Worm (Caenorhabditis elegans) whole organism, early embryonic: ENCODE results near the gene F14H12.17.

Source experiments
- B0310.2 ChIP-seq: sonication (generic microtip); optimal IDR thresholded peaks from 2 replicates; lab custom pipeline; 2016; ENCODE audit warnings: mild to moderate bottlenecking, missing genetic modification characterization, missing compliant biosample characterization
- F13C5.2 ChIP-seq: sonication (generic microtip); optimal IDR thresholded peaks from 2 replicates; lab custom pipeline; 2017; ENCODE audit warnings: mild to moderate bottlenecking, missing genetic modification characterization, inconsistent platforms, missing compliant biosample characterization
- aly-1 ChIP-seq: sonication (generic microtip); optimal IDR thresholded peaks from 2 replicates; lab custom pipeline; 2016; ENCODE audit warnings: missing genetic modification characterization, missing compliant biosample characterization
- ama-1 ChIP-seq: fragments of 150-350 bp; optimal IDR thresholded peaks from 2 replicates; lab custom pipeline; 2014
- ceh-13 ChIP-seq: fragments of 200-800 bp; sonication (Bioruptor generic); optimal IDR thresholded peaks from 2 replicates; lab custom pipeline; 2018; ENCODE audit warnings: mild to moderate bottlenecking, missing genetic modification characterization, missing compliant biosample characterization
- ceh-36 ChIP-seq: sonication (generic microtip); optimal IDR thresholded peaks from 2 replicates; lab custom pipeline; 2016; ENCODE audit warnings: missing genetic modification characterization, inconsistent platforms, missing compliant biosample characterization
- ets-7 ChIP-seq: sonication (generic microtip); optimal IDR thresholded peaks from 2 replicates; lab custom pipeline; 2016; ENCODE audit warnings: missing genotype, missing genetic modification characterization, missing compliant biosample characterization
- flt-1 ChIP-seq: fragments of 200-800 bp; sonication (Bioruptor generic); IDR thresholded peaks from 2 replicates; pipeline ENCODE4 v1.3.6; 2022; ENCODE audit warnings: missing genetic modification characterization, missing compliant biosample characterization
- hmbx-1 ChIP-seq: sonication (generic microtip); optimal IDR thresholded peaks from 2 replicates; lab custom pipeline; 2016; ENCODE audit warnings: mild to moderate bottlenecking, missing genetic modification characterization, missing compliant biosample characterization
- hmg-4 ChIP-seq: fragments of 200-800 bp; sonication (Bioruptor generic); optimal IDR thresholded peaks from 2 replicates; lab custom pipeline; 2018; ENCODE audit warnings: mild to moderate bottlenecking, missing genetic modification characterization, missing compliant biosample characterization
- hnd-1 ChIP-seq: sonication (generic microtip); optimal IDR thresholded peaks from 2 replicates; lab custom pipeline; 2016; ENCODE audit warnings: missing genetic modification characterization, missing compliant biosample characterization
- pes-1 ChIP-seq: fragments of 200-800 bp; sonication (Bioruptor generic); IDR thresholded peaks from 2 replicates; pipeline ENCODE4 v1.3.6; 2022; ENCODE audit warnings: missing genetic modification reagents, missing genetic modification characterization, missing compliant biosample characterization
- scrt-1 ChIP-seq: fragments of 200-800 bp; sonication (Bioruptor generic); IDR thresholded peaks from 2 replicates; pipeline ENCODE4 v1.3.6; 2022; ENCODE audit warnings: missing genetic modification characterization, missing compliant biosample characterization
- sea-1 ChIP-seq: fragments of 200-800 bp; sonication (Bioruptor generic); conservative IDR thresholded peaks from 2 replicates; pipeline ENCODE4 v1.3.6; 2022; ENCODE audit warnings: missing genetic modification characterization, missing compliant biosample characterization
- tbx-11 ChIP-seq: fragments of 200-800 bp; sonication (Bioruptor generic); IDR thresholded peaks from 2 replicates; pipeline ENCODE4 v1.3.6; 2022; ENCODE audit warnings: missing genetic modification characterization, missing compliant biosample characterization
- tbx-37 ChIP-seq: fragments of 200-800 bp; sonication (Bioruptor generic); conservative IDR thresholded peaks from 2 replicates; pipeline ENCODE4 v1.3.6; 2022; ENCODE audit warnings: missing genetic modification reagents, missing genetic modification characterization, missing compliant biosample characterization
- tra-4 ChIP-seq: sonication (generic microtip); optimal IDR thresholded peaks from 2 replicates; lab custom pipeline; 2017; ENCODE audit warnings: missing genetic modification characterization, missing compliant biosample characterization

Gene F14H12.17

ce11 chrX:4373123-4373522 lies 10.0 kb upstream of the F14H12.17 start, which contains the start of gene R160.6:
Gene R160.6 (minus strand): TSS chrX:4373223.
- TF ChIP-seq hmbx-1 (tag; lab: Kevin White, UChicago), result no peak
- TF ChIP-seq F13C5.2, result no peak
- TF ChIP-seq hnd-1 (tag; lab: Kevin White, UChicago), result no peak
- TF ChIP-seq hmg-4, result no peak
- TF ChIP-seq tbx-11 (GFP tag; lab: Robert Waterston, UW), result no peak
- no peak for TF ChIP-seq ceh-13 (GFP tag; lab: Kevin White, UChicago)
- TF ChIP-seq ama-1 (lab: Kevin White, UChicago), result no peak
- no peak for TF ChIP-seq scrt-1
- no peak for TF ChIP-seq ets-7 (tag; lab: Kevin White, UChicago)
- TF ChIP-seq pes-1 (GFP tag; lab: Robert Waterston, UW), result no peak
- TF ChIP-seq sea-1 (GFP tag; lab: Robert Waterston, UW), result no peak
- TF ChIP-seq B0310.2, result no peak
- no peak for TF ChIP-seq flt-1 (GFP tag; lab: Robert Waterston, UW)
- TF ChIP-seq aly-1 (tag; lab: Kevin White, UChicago), result no peak

ce11 chrX:4371988-4372387 lies 8.9 kb upstream of the F14H12.17 start, which contains the start of gene R160.14:
Gene R160.14 (minus strand): TSS chrX:4372088.
- TF ChIP-seq ceh-13 (GFP tag; lab: Kevin White, UChicago) (no peak), hnd-1 (tag; lab: Kevin White, UChicago) (no peak), ets-7 (tag; lab: Kevin White, UChicago) (no peak), tbx-11 (GFP tag; lab: Robert Waterston, UW) (no peak), ama-1 (lab: Kevin White, UChicago) (no peak), tbx-37 (GFP tag; lab: Robert Waterston, UW) (no peak)

ce11 chrX:4371413-4371812 lies 8.3 kb upstream of the F14H12.17 start, which contains the start of gene R160.13:
Gene R160.13 (minus strand): TSS chrX:4371513.
- TF ChIP-seq ceh-13 (GFP tag; lab: Kevin White, UChicago) (no peak), F13C5.2 (no peak), sea-1 (GFP tag; lab: Robert Waterston, UW) (no peak), hnd-1 (tag; lab: Kevin White, UChicago) (no peak), tra-4 (tag; lab: Kevin White, UChicago) (no peak), aly-1 (tag; lab: Kevin White, UChicago) (no peak), B0310.2 (no peak), tbx-11 (GFP tag; lab: Robert Waterston, UW) (no peak), scrt-1 (no peak), flt-1 (GFP tag; lab: Robert Waterston, UW) (no peak), ama-1 (lab: Kevin White, UChicago) (no peak), tbx-37 (GFP tag; lab: Robert Waterston, UW) (no peak), pes-1 (GFP tag; lab: Robert Waterston, UW) (no peak), hmbx-1 (tag; lab: Kevin White, UChicago) (no peak), ceh-36 (tag; lab: Kevin White, UChicago) (no peak), hmg-4 (no peak), ets-7 (tag; lab: Kevin White, UChicago) (no peak)

- no peak for TF ChIP-seq ama-1 (lab: Kevin White, UChicago)
- no peak for TF ChIP-seq flt-1 (GFP tag; lab: Robert Waterston, UW)
- no peak for TF ChIP-seq tbx-37 (GFP tag; lab: Robert Waterston, UW)
- TF ChIP-seq pes-1 (GFP tag; lab: Robert Waterston, UW), result no peak
- no peak for TF ChIP-seq sea-1 (GFP tag; lab: Robert Waterston, UW)
- TF ChIP-seq aly-1 (tag; lab: Kevin White, UChicago), result no peak
- TF ChIP-seq scrt-1, result no peak
- no peak for TF ChIP-seq hmbx-1 (tag; lab: Kevin White, UChicago)
- TF ChIP-seq hmg-4, result no peak
- no peak for TF ChIP-seq ceh-36 (tag; lab: Kevin White, UChicago)
- no peak for TF ChIP-seq ceh-13 (GFP tag; lab: Kevin White, UChicago)
- TF ChIP-seq F13C5.2, result no peak
- no peak for TF ChIP-seq B0310.2
- TF ChIP-seq hnd-1 (tag; lab: Kevin White, UChicago), result no peak
- no peak for TF ChIP-seq tra-4 (tag; lab: Kevin White, UChicago)
- TF ChIP-seq tbx-11 (GFP tag; lab: Robert Waterston, UW), result no peak
- no peak for TF ChIP-seq ets-7 (tag; lab: Kevin White, UChicago)
These were observed 7.7 kb upstream of the F14H12.17 start, which contains the start of gene R160.5 for ce11 chrX:4370756-4371155. Gene R160.5 (minus strand): TSS chrX:4370856.

- TF ChIP-seq tbx-37 (GFP tag; lab: Robert Waterston, UW), result no peak
- TF ChIP-seq aly-1 (tag; lab: Kevin White, UChicago), result no peak
- TF ChIP-seq scrt-1, result no peak
- TF ChIP-seq B0310.2, result no peak
- no peak for TF ChIP-seq hnd-1 (tag; lab: Kevin White, UChicago)
- TF ChIP-seq ama-1 (lab: Kevin White, UChicago), result no peak
These were observed 5.7 kb upstream of the F14H12.17 start, which contains the start of gene R160.4 for ce11 chrX:4368800-4369199. Gene R160.4 (minus strand): TSS chrX:4368900.

ce11 chrX:4367414-4367813 lies 4.3 kb upstream of the F14H12.17 start, which contains the start of gene R160.10:
Gene R160.10 (minus strand): TSS chrX:4367514.
- TF ChIP-seq hnd-1 (tag; lab: Kevin White, UChicago) (no peak), ceh-13 (GFP tag; lab: Kevin White, UChicago) (no peak), B0310.2 (no peak), tra-4 (tag; lab: Kevin White, UChicago) (no peak), hmbx-1 (tag; lab: Kevin White, UChicago) (no peak), flt-1 (GFP tag; lab: Robert Waterston, UW) (no peak), aly-1 (tag; lab: Kevin White, UChicago) (no peak), tbx-11 (GFP tag; lab: Robert Waterston, UW) (no peak), tbx-37 (GFP tag; lab: Robert Waterston, UW) (no peak), hmg-4 (no peak), sea-1 (GFP tag; lab: Robert Waterston, UW) (no peak), ama-1 (lab: Kevin White, UChicago) (no peak), pes-1 (GFP tag; lab: Robert Waterston, UW) (no peak), F13C5.2 (no peak), ets-7 (tag; lab: Kevin White, UChicago) (no peak), ceh-36 (tag; lab: Kevin White, UChicago) (no peak), scrt-1 (no peak)

- TF ChIP-seq scrt-1 (no peak), aly-1 (tag; lab: Kevin White, UChicago) (no peak), ceh-36 (tag; lab: Kevin White, UChicago) (no peak), tra-4 (tag; lab: Kevin White, UChicago) (no peak), B0310.2 (no peak), sea-1 (GFP tag; lab: Robert Waterston, UW) (no peak), hnd-1 (tag; lab: Kevin White, UChicago) (no peak), tbx-37 (GFP tag; lab: Robert Waterston, UW) (no peak), hmbx-1 (tag; lab: Kevin White, UChicago) (no peak), ets-7 (tag; lab: Kevin White, UChicago) (no peak), tbx-11 (GFP tag; lab: Robert Waterston, UW) (no peak), ama-1 (lab: Kevin White, UChicago) (no peak), F13C5.2 (no peak), flt-1 (GFP tag; lab: Robert Waterston, UW) (no peak), hmg-4 (no peak)
These were observed 3.1 kb upstream of the F14H12.17 start, which contains the start of gene R160.3 for ce11 chrX:4366231-4366630. Gene R160.3 (minus strand): TSS chrX:4366331.
